Worm (Caenorhabditis elegans) whole organism, L2 larva: Measurements from ENCODE around the gene trp-1.

Experiments
- ceh-82 ChIP-seq: fragments of 150-350 bp; optimal IDR thresholded peaks from 2 replicates; lab custom pipeline; 2014; ENCODE audit warnings: missing biosample characterization, missing genetic modification characterization
- unc-55 ChIP-seq: fragments of 150-350 bp; sonication (generic microtip); optimal IDR thresholded peaks from 3 replicates; lab custom pipeline; 2014; ENCODE audit warnings: missing biosample characterization, missing genetic modification reagents, missing genetic modification characterization

DNA sequence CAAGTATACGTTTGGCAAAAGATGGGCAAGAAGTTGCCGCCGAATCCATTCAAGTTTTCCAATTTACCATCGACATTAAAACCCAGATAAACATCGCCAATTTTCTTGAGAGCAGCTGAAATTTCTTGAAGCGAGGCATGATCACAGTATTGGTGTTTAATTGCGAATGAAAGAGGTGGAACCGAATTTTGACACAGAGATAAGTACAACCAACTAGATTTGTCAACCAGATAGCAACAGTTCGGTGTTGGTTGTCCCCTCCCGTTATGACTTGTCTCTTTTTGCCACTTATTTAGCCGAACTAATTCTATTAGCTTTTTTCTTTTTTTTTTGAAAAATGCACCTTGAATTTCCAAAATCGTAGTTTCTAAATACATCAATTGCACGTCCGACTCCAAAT, 43.5 kb downstream of the trp-1 start:
- TF ChIP-seq unc-55 (no peak), ceh-82 (tag; lab: Kevin White, UChicago) (no peak)
